Fruit fly (Drosophila melanogaster): ENCODE results near the gene Rbp1.

Rbp1 gene

dm6 chr3R:10784058-10784499, at the start of gene Rbp1, which contains the start of gene mRpL37:
TSS of gene Rbp1 (plus strand) at chr3R:10784383.
TSS of gene mRpL37 (minus strand) at chr3R:10784092.
- TF ChIP-seq jigr1 (GFP tag; IDR thresholded peaks at IDR 0.05) (peak; percentile 66; the same call in 2 of the 3 replicates), Antp (GFP tag; optimal IDR thresholded peaks at IDR 0.05) (peak; percentile 61), CG14050 (GFP tag; IDR thresholded peaks at IDR 0.05) (peak; percentile 34; the same call in 1 of the 3 replicates), Ravus (GFP tag; IDR thresholded peaks at IDR 0.05) (no peak; the same call in 1 of the 2 replicates), klu (GFP tag; IDR thresholded peaks at IDR 0.05) (peak; percentile 70), Atf-2 (GFP tag; optimal IDR thresholded peaks at IDR 0.05) (peak; percentile 48), lilli (GFP tag; optimal IDR thresholded peaks at IDR 0.05) (peak; percentile 81), schlank (tag; optimal IDR thresholded peaks at IDR 0.05) (peak; percentile 17), maf-S (GFP tag; optimal IDR thresholded peaks at IDR 0.05) (peak; percentile 12), PHDP (tag; optimal IDR thresholded peaks at IDR 0.05) (peak; percentile 64), cato (GFP tag; optimal IDR thresholded peaks at IDR 0.05; ENCODE audit: borderline replicate concordance) (peak; percentile 68), kay (GFP tag; optimal IDR thresholded peaks at IDR 0.05) (peak; percentile 40), HLH4C (GFP tag; IDR thresholded peaks at IDR 0.05; ENCODE audit: partially characterized antibody) (peak; percentile 90), CG11456 (GFP tag; IDR thresholded peaks at IDR 0.05) (peak; percentile 84), Abd-B (GFP tag; optimal IDR thresholded peaks at IDR 0.05) (peak; percentile 93), CG10147 (GFP tag; optimal IDR thresholded peaks at IDR 0.05) (peak; percentile 86), CG1602 (GFP tag; optimal IDR thresholded peaks at IDR 0.05) (peak; percentile 76), CG4617 (GFP tag; optimal IDR thresholded peaks at IDR 0.05; ENCODE audit: borderline replicate concordance) (peak; percentile 84), caup (GFP tag; optimal IDR thresholded peaks at IDR 0.05; ENCODE audit: severe bottlenecking) (peak; percentile 44), CG4282 (GFP tag; optimal IDR thresholded peaks at IDR 0.05) (no peak), sc (optimal IDR thresholded peaks at IDR 0.05) (no peak), sc (GFP tag; optimal IDR thresholded peaks at IDR 0.05) (peak; percentile 43), CG8765 (GFP tag; IDR thresholded peaks at IDR 0.05) (peak; percentile 84), jing (GFP tag; optimal IDR thresholded peaks at IDR 0.05) (peak; percentile 1), CG17802 (tag; optimal IDR thresholded peaks at IDR 0.05) (no peak), Hr39 (optimal IDR thresholded peaks at IDR 0.05) (no peak), run (tag; optimal IDR thresholded peaks at IDR 0.05) (no peak), Ssrp (tag; optimal IDR thresholded peaks at IDR 0.05) (peak; percentile 81), CG7928 (GFP tag; optimal IDR thresholded peaks at IDR 0.05) (peak; percentile 21), CG1529 (GFP tag; optimal IDR thresholded peaks at IDR 0.05) (peak; percentile 24), zen2 (GFP tag; IDR thresholded peaks at IDR 0.05; ENCODE audit: partially characterized antibody) (peak; percentile 55; the same call in 1 of the 3 replicates), CG6765 (GFP tag; optimal IDR thresholded peaks at IDR 0.05) (peak; percentile 29), Nf-YC (tag; optimal IDR thresholded peaks at IDR 0.05) (peak; percentile 76), rib (GFP tag; IDR thresholded peaks at IDR 0.05) (no peak), Ets97D (GFP tag; optimal IDR thresholded peaks at IDR 0.05) (peak; percentile 54), bbx (GFP tag; IDR thresholded peaks at IDR 0.05; ENCODE audit: partially characterized antibody) (peak; percentile 56), CG4424 (GFP tag; optimal IDR thresholded peaks at IDR 0.05) (peak; percentile 77), ap (GFP tag; IDR thresholded peaks at IDR 0.05) (no peak), CG6791 (GFP tag; IDR thresholded peaks at IDR 0.05; ENCODE audit: partially characterized antibody) (peak; percentile 60; the same call in 2 of the 3 replicates), Hr51 (GFP tag; optimal IDR thresholded peaks at IDR 0.05) (peak in 1 of 2 experiments; percentile 55), CG32772 (GFP tag; IDR thresholded peaks at IDR 0.05) (peak; percentile 64; the same call in 1 of the 2 replicates), Trl (optimal IDR thresholded peaks at IDR 0.05) (no peak), Trl (GFP tag; optimal IDR thresholded peaks at IDR 0.05) (peak; percentile 69), CG11085 (GFP tag; IDR thresholded peaks at IDR 0.05) (peak; percentile 27; the same call in 1 of the 2 replicates), Fer3 (tag; optimal IDR thresholded peaks at IDR 0.05) (peak; percentile 67), Bteb2 (GFP tag; optimal IDR thresholded peaks at IDR 0.05) (peak; percentile 54), dm (GFP tag; optimal IDR thresholded peaks at IDR 0.05) (no peak), CG16815 (GFP tag; optimal IDR thresholded peaks at IDR 0.05) (peak; percentile 79), CoRest (tag; optimal IDR thresholded peaks at IDR 0.05) (peak; percentile 90), repo (GFP tag; optimal IDR thresholded peaks at IDR 0.05) (no peak), zfh1 (GFP tag; IDR thresholded peaks at IDR 0.05) (peak; percentile 41; the same call in 1 of the 3 replicates)
